Fruit fly (Drosophila melanogaster) whole organism, embryonic: ENCODE measurements around the gene Prp5.
A peak's percentile ranks its signal among the peaks of the same experiment; 100 is the strongest.

Experiments
- CG10543 ChIP-seq: fragments of 200-800 bp; sonication (Bioruptor generic); optimal IDR thresholded peaks from 3 replicates; lab custom pipeline; 2017; ENCODE audit warnings: missing biosample characterization, mild to moderate bottlenecking, missing genetic modification characterization, moderate library complexity
- CG12391 ChIP-seq: fragments of 200-800 bp; sonication (Bioruptor generic); optimal IDR thresholded peaks from 3 replicates; lab custom pipeline; 2018; ENCODE audit warnings: missing biosample characterization, mild to moderate bottlenecking, missing genetic modification characterization, moderate library complexity
- CG13424 ChIP-seq: fragments of 200-800 bp; sonication (Bioruptor generic); optimal IDR thresholded peaks from 2 replicates; lab custom pipeline; 2019; ENCODE audit warnings: missing biosample characterization, mild to moderate bottlenecking, missing genetic modification characterization, moderate library complexity
- CG17359 ChIP-seq: fragments of 200-800 bp; sonication (Bioruptor generic); optimal IDR thresholded peaks from 3 replicates; lab custom pipeline; 2018; ENCODE audit warnings: missing biosample characterization, mild to moderate bottlenecking, missing genetic modification characterization, moderate library complexity
- CG17361 ChIP-seq: fragments of 200-800 bp; sonication (Bioruptor generic); IDR thresholded peaks from 3 replicates; pipeline ENCODE4 v1.3.6; 2022; ENCODE audit warnings: missing biosample characterization, missing genetic modification characterization
- CG17612 ChIP-seq: fragments of 200-800 bp; sonication (Bioruptor generic); IDR thresholded peaks from 2 replicates; pipeline ENCODE4 v1.3.6; 2022; ENCODE audit warnings: missing biosample characterization, missing genetic modification characterization
- CG17802 ChIP-seq: fragments of 200-800 bp; sonication (Bioruptor generic); optimal IDR thresholded peaks from 2 replicates; lab custom pipeline; 2018; ENCODE audit warnings: missing biosample characterization, mild to moderate bottlenecking, missing genetic modification characterization, moderate library complexity
- CG18262 ChIP-seq: fragments of 200-800 bp; optimal IDR thresholded peaks from 3 replicates; lab custom pipeline; 2019; ENCODE audit warnings: missing biosample characterization, mild to moderate bottlenecking, missing genetic modification characterization, moderate library complexity
- CG2678 ChIP-seq: fragments of 200-800 bp; sonication (Bioruptor generic); optimal IDR thresholded peaks from 3 replicates; lab custom pipeline; 2019; ENCODE audit warnings: missing biosample characterization, mild to moderate bottlenecking, missing genetic modification characterization, moderate library complexity
- CG6689 ChIP-seq: fragments of 200-800 bp; sonication (Bioruptor generic); IDR thresholded peaks from 2 replicates; pipeline ENCODE4 v1.3.6; 2022; ENCODE audit warnings: missing biosample characterization, missing genetic modification characterization
- CG7839 ChIP-seq: fragments of 200-800 bp; sonication (Bioruptor generic); optimal IDR thresholded peaks from 3 replicates; lab custom pipeline; 2018; ENCODE audit warnings: missing biosample characterization, mild to moderate bottlenecking, missing genetic modification characterization, moderate library complexity
- CG7987 ChIP-seq: fragments of 200-800 bp; sonication (Bioruptor generic); optimal IDR thresholded peaks from 2 replicates; lab custom pipeline; 2018; ENCODE audit warnings: missing biosample characterization, mild to moderate bottlenecking, missing genetic modification characterization, moderate library complexity
- CoRest ChIP-seq: fragments of 200-800 bp; sonication (Bioruptor generic); optimal IDR thresholded peaks from 3 replicates; lab custom pipeline; 2018; ENCODE audit warnings: missing biosample characterization, mild to moderate bottlenecking, missing genetic modification characterization, moderate library complexity
- Fer3 ChIP-seq: fragments of 200-800 bp; sonication (Bioruptor generic); optimal IDR thresholded peaks from 2 replicates; lab custom pipeline; 2018; ENCODE audit warnings: missing biosample characterization, mild to moderate bottlenecking, missing genetic modification characterization, moderate library complexity
- HLH3B ChIP-seq: fragments of 200-800 bp; sonication (Bioruptor generic); IDR thresholded peaks from 2 replicates; pipeline ENCODE4 v1.3.6; 2022; ENCODE audit warnings: missing biosample characterization, missing genetic modification characterization
- Hmr ChIP-seq: fragments of 200-800 bp; sonication (Bioruptor generic); optimal IDR thresholded peaks from 3 replicates; lab custom pipeline; 2017; ENCODE audit warnings: mild to moderate bottlenecking, missing biosample characterization, missing genetic modification reagents, missing genetic modification characterization
- Hr51 ChIP-seq, 2 experiments: fragments of 200-800 bp; sonication (Bioruptor generic); optimal IDR thresholded peaks; 2 replicates in 1 of 2; 3 replicates in 1 of 2; lab custom pipeline; 2016 to 2018; ENCODE audit warnings: missing biosample characterization in 2 of 2, missing genetic modification characterization in 2 of 2, mild to moderate bottlenecking in 1 of 2, moderate library complexity in 1 of 2
- PHDP ChIP-seq: fragments of 200-800 bp; sonication (Bioruptor generic); optimal IDR thresholded peaks from 3 replicates; lab custom pipeline; 2018; ENCODE audit warnings: missing biosample characterization, mild to moderate bottlenecking, missing genetic modification characterization, moderate library complexity
- Ptx1 ChIP-seq: fragments of 200-800 bp; sonication (Bioruptor generic); IDR thresholded peaks from 2 replicates; pipeline ENCODE4 v1.3.6; 2022; ENCODE audit warnings: missing biosample characterization, missing genetic modification characterization
- Sox100B ChIP-seq: fragments of 200-800 bp; sonication (Bioruptor generic); optimal IDR thresholded peaks from 3 replicates; lab custom pipeline; 2018; ENCODE audit warnings: missing biosample characterization, mild to moderate bottlenecking, missing genetic modification characterization
- Xbp1 ChIP-seq: fragments of 200-800 bp; sonication (Bioruptor generic); optimal IDR thresholded peaks from 3 replicates; lab custom pipeline; 2016; ENCODE audit warnings: missing biosample characterization, mild to moderate bottlenecking, missing genetic modification characterization
- dmrt99B ChIP-seq: fragments of 200-800 bp; sonication (Bioruptor generic); optimal IDR thresholded peaks from 2 replicates; lab custom pipeline; 2018; ENCODE audit warnings: missing biosample characterization, mild to moderate bottlenecking, missing genetic modification characterization, moderate library complexity
- dpn ChIP-seq, 2 experiments: fragments of 200-800 bp; sonication (Bioruptor generic); optimal IDR thresholded peaks; 3 replicates each; lab custom pipeline; 2016; ENCODE audit warnings: missing biosample characterization in 2 of 2, missing genetic modification characterization in 2 of 2
- dysf ChIP-seq: fragments of 200-800 bp; sonication (Bioruptor generic); IDR thresholded peaks from 3 replicates; pipeline ENCODE4 v1.3.6; 2022; ENCODE audit warnings: missing biosample characterization, missing genetic modification characterization
- grau ChIP-seq: fragments of 200-800 bp; optimal IDR thresholded peaks from 3 replicates; lab custom pipeline; 2019; ENCODE audit warnings: missing biosample characterization, mild to moderate bottlenecking, missing genetic modification characterization, moderate library complexity
- hkb ChIP-seq, 2 experiments: fragments of 200-800 bp in 1 of 2; fragments of >200 bp in 1 of 2; sonication (Bioruptor generic) in 1 of 2; IDR thresholded peaks in 1 of 2; optimal IDR thresholded peaks in 1 of 2; 2 replicates each; pipeline versions ENCODE4 v1.3.6 to Lab custom; 2017 to 2022; ENCODE audit warnings: missing biosample characterization in 1 of 2, missing genetic modification characterization in 1 of 2
- lbe ChIP-seq: fragments of 200-800 bp; sonication (Bioruptor generic); optimal IDR thresholded peaks from 2 replicates; lab custom pipeline; 2016; ENCODE audit warnings: missing biosample characterization, mild to moderate bottlenecking, missing genetic modification characterization
- nmo ChIP-seq: fragments of 200-800 bp; sonication (Bioruptor generic); optimal IDR thresholded peaks from 2 replicates; lab custom pipeline; 2018; ENCODE audit warnings: missing biosample characterization, mild to moderate bottlenecking, missing genetic modification characterization, moderate library complexity
- p53 ChIP-seq: fragments of 200-800 bp; sonication (Bioruptor generic); optimal IDR thresholded peaks from 2 replicates; lab custom pipeline; 2016; ENCODE audit warnings: missing biosample characterization, missing genetic modification characterization
- phol ChIP-seq: fragments of 200-800 bp; sonication (Bioruptor generic); optimal IDR thresholded peaks from 3 replicates; lab custom pipeline; 2018; ENCODE audit warnings: missing biosample characterization, mild to moderate bottlenecking, missing genetic modification characterization, moderate library complexity
- ranshi ChIP-seq: fragments of 200-800 bp; sonication (Bioruptor generic); IDR thresholded peaks from 2 replicates; pipeline ENCODE4 v1.3.6; 2022; ENCODE audit warnings: missing biosample characterization, missing genetic modification characterization
- scrt ChIP-seq: fragments of 200-800 bp; sonication (Bioruptor generic); optimal IDR thresholded peaks from 2 replicates; lab custom pipeline; 2018; ENCODE audit warnings: missing biosample characterization, mild to moderate bottlenecking, missing genetic modification characterization, moderate library complexity
- slbo ChIP-seq: fragments of 200-800 bp; sonication (Bioruptor generic); IDR thresholded peaks from 2 replicates; pipeline ENCODE4 v1.3.6; 2022; ENCODE audit warnings: missing biosample characterization, missing genetic modification characterization
- stc ChIP-seq: fragments of 200-800 bp; sonication (Bioruptor generic); IDR thresholded peaks from 2 replicates; pipeline ENCODE4 v1.3.6; 2022; ENCODE audit warnings: missing biosample characterization, missing genetic modification characterization
- stwl ChIP-seq: fragments of 200-800 bp; sonication (Bioruptor generic); optimal IDR thresholded peaks from 3 replicates; lab custom pipeline; 2018; ENCODE audit warnings: missing biosample characterization, mild to moderate bottlenecking, missing genetic modification characterization, moderate library complexity
- tap ChIP-seq: fragments of 200-800 bp; optimal IDR thresholded peaks from 3 replicates; lab custom pipeline; 2019; ENCODE audit warnings: missing biosample characterization, mild to moderate bottlenecking, missing genetic modification characterization, moderate library complexity
- tgo ChIP-seq: fragments of 200-800 bp; sonication (Bioruptor generic); IDR thresholded peaks from 3 replicates; pipeline ENCODE4 v1.3.6; 2022; ENCODE audit warnings: missing biosample characterization, missing genetic modification characterization

Prp5 gene

DNA sequence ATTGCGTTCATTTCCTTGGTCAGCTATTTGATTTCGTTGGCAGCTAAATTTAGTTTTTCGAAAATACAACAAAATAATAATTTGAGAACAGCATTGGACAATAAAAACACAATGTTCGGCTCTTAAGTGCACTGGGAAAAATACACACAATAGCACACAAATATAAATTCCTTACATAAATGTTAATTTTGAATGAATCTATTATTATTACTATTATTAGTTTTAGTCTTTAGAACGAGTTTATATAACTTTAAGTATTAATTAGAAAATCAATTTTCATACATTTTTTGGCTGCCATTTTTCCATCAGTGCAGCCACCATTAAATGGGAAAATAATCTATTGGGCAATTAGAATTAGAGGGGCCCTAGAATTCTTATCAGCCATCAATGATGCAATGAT, 35.1 kb upstream of the Prp5 start (continued):
- TF ChIP-seq hkb (optimal IDR thresholded peaks at IDR 0.05; lab: Kevin White, UChicago) (no peak), hkb (GFP tag; IDR thresholded peaks at IDR 0.05; lab: Robert Waterston, UW) (peak; percentile 30; the same call in 1 of the 2 replicates), stc (GFP tag; lab: Robert Waterston, UW) (peak; percentile 34; the same call in 1 of the 2 replicates), dysf (peak; percentile 42; the same call in 2 of the 3 replicates), scrt (no peak), Ptx1 (GFP tag; lab: Robert Waterston, UW) (peak; percentile 43; the same call in 1 of the 2 replicates), CG7839 (tag; lab: Kevin White, UChicago) (peak; percentile 40), Sox100B (GFP tag; lab: Kevin White, UChicago) (no peak), Fer3 (tag; lab: Kevin White, UChicago) (peak; percentile 8), CG7987 (GFP tag; lab: Kevin White, UChicago) (no peak), nmo (GFP tag; lab: Kevin White, UChicago) (peak; percentile 2), Xbp1 (GFP tag; lab: Kevin White, UChicago) (peak; percentile 17), CG10543 (GFP tag; lab: Kevin White, UChicago) (no peak), grau (peak; percentile 39), Hr51 (GFP tag; optimal IDR thresholded peaks at IDR 0.05; lab: Kevin White, UChicago) (peak in 1 of 2 experiments; percentile 68), PHDP (peak; percentile 31), dmrt99B (tag; lab: Kevin White, UChicago) (peak; percentile 53), CG17802 (tag; lab: Kevin White, UChicago) (no peak), slbo (GFP tag; lab: Robert Waterston, UW) (peak; percentile 12; the same call in 1 of the 2 replicates), CG17361 (GFP tag; lab: Robert Waterston, UW) (0 out of 3 replicates have a peak, but pooled peaks have one; percentile 30), p53 (no peak), dpn (GFP tag; optimal IDR thresholded peaks at IDR 0.05; lab: Kevin White, UChicago) (peak in 1 of 2 experiments; percentile 6), lbe (GFP tag; lab: Kevin White, UChicago) (no peak), ranshi (GFP tag; lab: Robert Waterston, UW) (no peak), CG13424 (tag; lab: Kevin White, UChicago) (peak; percentile 36), CG17359 (tag; lab: Kevin White, UChicago) (peak; percentile 20), CG6689 (0 out of 2 replicates have a peak, but pooled peaks have one; percentile 13), phol (tag; lab: Kevin White, UChicago) (peak; percentile 6), CG17612 (GFP tag; lab: Robert Waterston, UW) (no peak), tgo (GFP tag; lab: Robert Waterston, UW) (peak; percentile 30; the same call in 1 of the 3 replicates), tap (tag; lab: Kevin White, UChicago) (peak; percentile 30), Hmr (GFP tag; lab: Kevin White, UChicago) (no peak), HLH3B (GFP tag; lab: Robert Waterston, UW) (0 out of 2 replicates have a peak, but pooled peaks have one; percentile 23), CG2678 (tag; lab: Kevin White, UChicago) (peak; percentile 53), CG12391 (tag; lab: Kevin White, UChicago) (peak; percentile 11), stwl (tag; lab: Kevin White, UChicago) (no peak), CoRest (peak; percentile 24), CG18262 (tag; lab: Kevin White, UChicago) (peak; percentile 1)
